Worm (Caenorhabditis elegans): ENCODE data around the gene paic-1.

ce11 chrII:4417333-4417732 lies 45.0 kb upstream of the paic-1 start, which contains the start of gene sod-5:
- no peak for TF ChIP-seq unc-62 (GFP tag; optimal IDR thresholded peaks at IDR 0.05)
- TF ChIP-seq unc-55 (GFP tag; optimal IDR thresholded peaks at IDR 0.05), result no peak
- TF ChIP-seq nhr-25 (tag; optimal IDR thresholded peaks at IDR 0.05), result no peak
- TF ChIP-seq dmd-4 (tag; optimal IDR thresholded peaks at IDR 0.05), result no peak
- TF ChIP-seq nhr-11 (tag; optimal IDR thresholded peaks at IDR 0.05), result no peak
- no peak for TF ChIP-seq egl-27 (tag; optimal IDR thresholded peaks at IDR 0.05)
- no peak for TF ChIP-seq nhr-237 (tag; optimal IDR thresholded peaks at IDR 0.05)
- no peak for TF ChIP-seq lin-13 (GFP tag; optimal IDR thresholded peaks at IDR 0.05)
- TF ChIP-seq ZK546.5 (tag; optimal IDR thresholded peaks at IDR 0.05), result no peak
- no peak for TF ChIP-seq F13H6.1 (tag; optimal IDR thresholded peaks at IDR 0.05)
- no peak for TF ChIP-seq snpc-4 (tag; optimal IDR thresholded peaks at IDR 0.05)
- TF ChIP-seq sem-4 (tag; optimal IDR thresholded peaks at IDR 0.05), result no peak
- no peak for TF ChIP-seq nhr-10 (tag; optimal IDR thresholded peaks at IDR 0.05)
- no peak for TF ChIP-seq ama-1 (optimal IDR thresholded peaks at IDR 0.05)

All from whole organism, L2 larva.